Fruit fly (Drosophila melanogaster): Measurements from ENCODE around the gene CG33322.

Gene CG33322

DNA sequence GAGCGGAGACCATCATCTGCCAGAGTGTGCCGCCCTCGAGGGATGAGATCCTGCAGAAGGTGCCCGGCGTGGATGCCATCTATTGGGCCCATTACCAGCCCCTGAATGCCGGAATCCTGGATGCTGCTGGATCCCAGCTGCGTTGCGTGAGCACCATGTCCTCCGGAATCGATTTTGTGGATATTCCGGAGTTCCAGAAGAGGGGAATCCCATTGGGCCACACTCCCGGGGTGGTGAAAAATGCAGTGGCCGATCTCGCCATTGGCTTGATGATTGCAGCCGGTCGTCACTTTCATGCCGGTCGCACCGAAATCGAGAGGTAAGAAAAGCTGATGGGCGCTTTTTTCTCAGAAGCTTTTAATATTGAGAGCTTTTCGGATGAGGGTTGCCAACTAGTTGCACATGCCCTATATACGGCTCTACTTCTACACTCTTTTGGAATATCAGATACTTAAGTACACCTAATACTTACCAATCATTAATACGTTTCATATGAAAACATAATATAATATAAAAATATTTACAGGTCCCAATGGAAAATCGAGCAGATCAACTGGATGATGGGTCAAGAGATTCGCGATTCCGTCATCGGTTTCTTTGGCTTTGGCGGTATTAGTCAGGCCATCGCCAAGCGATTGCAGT lies 13.8 kb upstream of the CG33322 start (continued):
- TF ChIP-seq so (GFP tag; IDR thresholded peaks at IDR 0.05) = 0 out of 3 replicates have a peak, but pooled peaks have one; percentile 42
- TF ChIP-seq CG9817 (tag; optimal IDR thresholded peaks at IDR 0.05) = peak; percentile 26
- no peak for TF ChIP-seq CG2202 (tag; optimal IDR thresholded peaks at IDR 0.05)
- no peak for TF ChIP-seq phol (tag; optimal IDR thresholded peaks at IDR 0.05)
- peak; percentile 30 for TF ChIP-seq CG13424 (tag; optimal IDR thresholded peaks at IDR 0.05)
- TF ChIP-seq Xbp1 (GFP tag; optimal IDR thresholded peaks at IDR 0.05) = no peak
- peak; percentile 14 for TF ChIP-seq Nf-YC (tag; optimal IDR thresholded peaks at IDR 0.05)
- no peak for TF ChIP-seq CG4328 (GFP tag; optimal IDR thresholded peaks at IDR 0.05)
- peak; percentile 27 for TF ChIP-seq CG9932 (GFP tag; IDR thresholded peaks at IDR 0.05)
- TF ChIP-seq CTCF (GFP tag; optimal IDR thresholded peaks at IDR 0.05) = peak; percentile 19
- TF ChIP-seq vvl (GFP tag; IDR thresholded peaks at IDR 0.05) = 0 out of 2 replicates have a peak, but pooled peaks have one; percentile 33
- TF ChIP-seq HLH3B (GFP tag; IDR thresholded peaks at IDR 0.05) = no peak
- no peak for TF ChIP-seq Aef1 (GFP tag; IDR thresholded peaks at IDR 0.05)
- TF ChIP-seq BEAF-32 (GFP tag; optimal IDR thresholded peaks at IDR 0.05) = peak; percentile 12
- no peak for TF ChIP-seq al (GFP tag; IDR thresholded peaks at IDR 0.05)
- TF ChIP-seq CG32532 (GFP tag; IDR thresholded peaks at IDR 0.05) = peak; percentile 22; the same call in 1 of the 2 replicates
- no peak for TF ChIP-seq mirr (GFP tag; optimal IDR thresholded peaks at IDR 0.05)
- no peak for TF ChIP-seq ssp (GFP tag; IDR thresholded peaks at IDR 0.05)
- TF ChIP-seq CG7372 (GFP tag; IDR thresholded peaks at IDR 0.05) = no peak
- no peak for TF ChIP-seq luna (GFP tag; optimal IDR thresholded peaks at IDR 0.05)
- TF ChIP-seq CG12659 (GFP tag; optimal IDR thresholded peaks at IDR 0.05) = no peak
- peak; percentile 86 for TF ChIP-seq CG3163 (GFP tag; optimal IDR thresholded peaks at IDR 0.05)
- TF ChIP-seq lab (GFP tag; optimal IDR thresholded peaks at IDR 0.05) = peak; percentile 39
- TF ChIP-seq CG13296 (GFP tag; optimal IDR thresholded peaks at IDR 0.05) = peak; percentile 47
- TF ChIP-seq NfI (GFP tag; optimal IDR thresholded peaks at IDR 0.05) = peak; percentile 17
- TF ChIP-seq CG12071 (GFP tag; optimal IDR thresholded peaks at IDR 0.05) = no peak
- TF ChIP-seq sug (tag; optimal IDR thresholded peaks at IDR 0.05) = peak; percentile 26
- no peak for TF ChIP-seq CG8089 (GFP tag; optimal IDR thresholded peaks at IDR 0.05)
- peak; percentile 9; the same call in 1 of the 2 replicates for TF ChIP-seq sob (GFP tag; IDR thresholded peaks at IDR 0.05)
- peak; percentile 39 for TF ChIP-seq Med (GFP tag)
- peak; percentile 33 for TF ChIP-seq lbe (GFP tag; optimal IDR thresholded peaks at IDR 0.05)

DNA sequence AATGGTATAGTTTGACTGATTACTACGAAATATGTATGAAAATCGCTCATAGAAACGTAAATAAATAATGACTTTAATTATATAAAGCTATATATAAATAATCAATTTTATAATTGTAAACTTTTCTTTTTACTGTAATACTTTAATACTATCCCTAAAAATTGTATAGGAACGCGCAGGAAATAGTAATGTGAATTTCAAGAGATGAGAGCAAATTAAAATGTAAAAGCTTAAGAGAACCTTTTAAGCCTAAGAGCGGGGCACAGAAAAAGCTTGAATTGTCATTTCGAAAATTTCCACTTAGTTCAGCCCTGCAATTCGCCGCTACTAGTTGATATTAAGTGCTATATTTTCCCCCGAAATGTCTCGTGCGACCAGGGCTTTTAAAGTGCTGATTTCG lies 13.3 kb upstream of the CG33322 start, which contains the start of gene CG31673:
CG31673 (plus strand) TSS at position 301 of the 400 bp plus-strand sequence.
- TF ChIP-seq sr (GFP tag; IDR thresholded peaks at IDR 0.05) (no peak), Neu2 (GFP tag; optimal IDR thresholded peaks at IDR 0.05; ENCODE audit: borderline replicate concordance) (no peak), Trl (optimal IDR thresholded peaks at IDR 0.05) (peak; percentile 38 to 63), Trl (GFP tag; optimal IDR thresholded peaks at IDR 0.05) (no peak)

DNA sequence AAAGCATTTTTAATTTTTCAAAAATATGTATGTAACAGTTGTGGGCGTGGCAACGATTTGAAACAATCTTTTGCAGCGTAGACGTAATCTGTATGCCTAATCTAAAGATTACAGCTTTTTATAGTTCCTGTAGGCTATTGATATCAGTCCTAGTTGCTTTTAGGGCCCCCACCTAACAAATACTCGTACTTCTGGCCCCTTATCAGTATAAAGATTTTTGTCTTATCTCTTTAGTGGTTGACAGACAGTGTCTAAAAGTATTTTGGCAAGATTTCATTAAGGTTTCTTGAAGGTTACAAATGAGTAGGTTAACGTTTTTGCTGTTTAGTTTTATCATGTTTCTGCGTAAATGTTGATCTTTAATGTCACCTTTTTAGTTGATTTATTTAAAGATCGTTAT lies 12.7 kb upstream of the CG33322 start:
- TF ChIP-seq Drgx (GFP tag; IDR thresholded peaks at IDR 0.05) (no peak), CG1233 (GFP tag; optimal IDR thresholded peaks at IDR 0.05) (no peak), MESR4 (GFP tag; optimal IDR thresholded peaks at IDR 0.05) (no peak), CG10274 (GFP tag; optimal IDR thresholded peaks at IDR 0.05) (no peak), Side (GFP tag; optimal IDR thresholded peaks at IDR 0.05) (no peak), sd (tag; optimal IDR thresholded peaks at IDR 0.05) (peak; percentile 33), CG7372 (GFP tag; IDR thresholded peaks at IDR 0.05) (no peak), run (tag; optimal IDR thresholded peaks at IDR 0.05) (no peak), B-H1 (GFP tag; IDR thresholded peaks at IDR 0.05) (no peak), CG12391 (tag; optimal IDR thresholded peaks at IDR 0.05) (no peak), Dip3 (GFP tag; optimal IDR thresholded peaks at IDR 0.05) (no peak), Opbp (GFP tag; IDR thresholded peaks at IDR 0.05; ENCODE audit: partially characterized antibody) (no peak), Eip74EF (GFP tag; optimal IDR thresholded peaks at IDR 0.05) (no peak), Hr3 (GFP tag; optimal IDR thresholded peaks at IDR 0.05) (no peak), tap (tag; optimal IDR thresholded peaks at IDR 0.05) (no peak), grn (GFP tag; optimal IDR thresholded peaks at IDR 0.05) (peak; percentile 71), CG34376 (GFP tag; optimal IDR thresholded peaks at IDR 0.05) (peak; percentile 66)

Data from whole organism, embryonic.